Fruit fly (Drosophila melanogaster) whole organism, adult: ENCODE data around the gene Cog4.

Source experiments
- CG11617 ChIP-seq: fragments of 200-800 bp; sonication (Bioruptor generic); optimal IDR thresholded peaks from 2 replicates; lab custom pipeline; 2017; ENCODE audit warnings: mild to moderate bottlenecking, missing biosample characterization, missing genetic modification reagents, missing genetic modification characterization
- CG12768 ChIP-seq: fragments of 200-800 bp; sonication (Bioruptor generic); optimal IDR thresholded peaks from 2 replicates; lab custom pipeline; 2017; ENCODE audit warnings: missing biosample characterization, missing genetic modification characterization, mild to moderate bottlenecking, moderate library complexity, missing genetic modification reagents
- CG14711 ChIP-seq: fragments of 200-800 bp; sonication (Bioruptor generic); optimal IDR thresholded peaks from 2 replicates; lab custom pipeline; 2018; ENCODE audit warnings: missing biosample characterization, mild to moderate bottlenecking, missing genetic modification characterization, moderate library complexity
- CG1620 ChIP-seq: fragments of 200-800 bp; sonication (Bioruptor generic); optimal IDR thresholded peaks from 2 replicates; lab custom pipeline; 2016; ENCODE audit warnings: missing biosample characterization, missing genetic modification characterization
- CG33017 ChIP-seq: fragments of 200-800 bp; sonication (Bioruptor generic); optimal IDR thresholded peaks from 2 replicates; lab custom pipeline; 2018; ENCODE audit warnings: missing biosample characterization, mild to moderate bottlenecking, missing genetic modification characterization, moderate library complexity
- CG5204 ChIP-seq: fragments of 200-800 bp; sonication (Bioruptor generic); optimal IDR thresholded peaks from 2 replicates; lab custom pipeline; 2016; ENCODE audit warnings: missing biosample characterization, missing genetic modification characterization
- CG7045 ChIP-seq: fragments of 200-800 bp; sonication (Bioruptor generic); optimal IDR thresholded peaks from 2 replicates; lab custom pipeline; 2017; ENCODE audit warnings: missing biosample characterization, mild to moderate bottlenecking, missing genetic modification characterization
- CG7101 ChIP-seq: fragments of 200-800 bp; sonication (Bioruptor generic); optimal IDR thresholded peaks from 2 replicates; lab custom pipeline; 2018; ENCODE audit warnings: missing biosample characterization, mild to moderate bottlenecking, missing genetic modification characterization, moderate library complexity
- Clk ChIP-seq: fragments of 200-800 bp; sonication (Bioruptor generic); optimal IDR thresholded peaks from 2 replicates; lab custom pipeline; 2017; ENCODE audit warnings: missing biosample characterization, missing genetic modification characterization
- Hr96 ChIP-seq: fragments of 200-800 bp; sonication (Bioruptor generic); optimal IDR thresholded peaks from 2 replicates; lab custom pipeline; 2016; ENCODE audit warnings: missing biosample characterization, missing genetic modification characterization
- Mnt ChIP-seq: fragments of 200-800 bp; sonication (Bioruptor generic); optimal IDR thresholded peaks from 2 replicates; lab custom pipeline; 2016; ENCODE audit warnings: missing biosample characterization, mild to moderate bottlenecking, missing genetic modification characterization
- bab1 ChIP-seq: fragments of 200-800 bp; sonication (Bioruptor generic); optimal IDR thresholded peaks from 3 replicates; lab custom pipeline; 2019; ENCODE audit warnings: missing biosample characterization, mild to moderate bottlenecking, missing genetic modification characterization, moderate library complexity
- cic ChIP-seq: fragments of 200-800 bp; sonication (Bioruptor generic); optimal IDR thresholded peaks from 2 replicates; lab custom pipeline; 2017; ENCODE audit warnings: missing biosample characterization, mild to moderate bottlenecking, missing genetic modification characterization, moderate library complexity
- cnc ChIP-seq, 2 experiments: fragments of >200 bp; optimal IDR thresholded peaks; 2 replicates each; lab custom pipeline; 2017
- ovo ChIP-seq: fragments of 200-800 bp; sonication (Bioruptor generic); optimal IDR thresholded peaks from 2 replicates; lab custom pipeline; 2016; ENCODE audit warnings: missing biosample characterization, missing genetic modification characterization
- pad ChIP-seq: fragments of 200-800 bp; sonication (Bioruptor generic); optimal IDR thresholded peaks from 3 replicates; lab custom pipeline; 2017; ENCODE audit warnings: missing biosample characterization, missing genetic modification characterization, mild to moderate bottlenecking, moderate library complexity, missing genetic modification reagents
- tj ChIP-seq: fragments of 200-800 bp; sonication (Bioruptor generic); optimal IDR thresholded peaks from 3 replicates; lab custom pipeline; 2017; ENCODE audit warnings: missing biosample characterization, mild to moderate bottlenecking, missing genetic modification characterization, moderate library complexity

Gene Cog4

DNA sequence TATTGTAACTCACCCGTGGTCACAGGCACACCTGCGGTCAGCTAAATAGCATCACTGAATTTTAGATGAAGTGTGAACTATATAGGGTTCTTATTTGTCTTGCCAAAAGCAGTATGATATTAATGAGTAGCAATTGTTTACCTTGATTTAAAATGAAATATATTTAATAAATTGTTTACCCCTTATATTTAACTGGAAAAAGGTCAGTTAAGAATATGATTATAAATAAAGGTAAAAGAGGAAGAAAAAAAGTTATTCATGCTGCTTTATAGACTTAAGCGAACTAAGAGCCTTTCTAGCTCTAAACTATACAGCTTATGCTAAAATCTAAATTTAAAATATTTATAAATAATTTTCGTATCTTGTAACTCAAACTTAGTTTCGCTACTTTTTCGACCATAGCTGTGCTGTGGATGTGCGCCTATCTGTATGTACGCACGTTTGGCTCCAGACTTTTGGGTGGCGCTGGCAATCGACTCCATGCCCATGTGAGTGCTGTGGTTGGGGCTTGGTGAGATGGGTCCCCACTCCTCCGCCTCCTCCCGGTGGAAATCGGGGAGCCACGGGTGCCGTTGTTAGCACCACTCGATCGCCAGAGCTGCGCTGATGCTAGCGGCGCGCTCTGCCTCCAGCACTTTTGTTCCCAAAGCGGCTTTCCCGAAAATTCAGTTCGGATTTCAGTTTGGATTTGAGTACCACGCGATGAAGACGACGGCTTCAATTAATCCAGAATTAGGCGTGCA, 46.2 kb downstream of the Cog4 start, which contains the start of gene loh:
TSS of gene loh (plus strand) at position 487 of the 743 bp plus-strand sequence.
- TF ChIP-seq CG12768 (no peak), cnc (optimal IDR thresholded peaks at IDR 0.05; lab: Kevin White, UChicago) (no peak), CG33017 (tag; lab: Kevin White, UChicago) (no peak), CG11617 (GFP tag; lab: Kevin White, UChicago) (no peak), Hr96 (GFP tag; lab: Kevin White, UChicago) (no peak), Clk (GFP tag; lab: Kevin White, UChicago) (no peak), Mnt (GFP tag; lab: Kevin White, UChicago) (no peak), cic (no peak), tj (GFP tag; lab: Kevin White, UChicago) (no peak), CG7101 (tag; lab: Kevin White, UChicago) (no peak), ovo (GFP tag; lab: Kevin White, UChicago) (no peak), CG7045 (no peak), CG14711 (tag; lab: Kevin White, UChicago) (no peak), CG5204 (no peak), CG1620 (GFP tag; lab: Kevin White, UChicago) (no peak), pad (GFP tag; lab: Kevin White, UChicago) (no peak), bab1 (GFP tag; lab: Kevin White, UChicago) (no peak)

DNA sequence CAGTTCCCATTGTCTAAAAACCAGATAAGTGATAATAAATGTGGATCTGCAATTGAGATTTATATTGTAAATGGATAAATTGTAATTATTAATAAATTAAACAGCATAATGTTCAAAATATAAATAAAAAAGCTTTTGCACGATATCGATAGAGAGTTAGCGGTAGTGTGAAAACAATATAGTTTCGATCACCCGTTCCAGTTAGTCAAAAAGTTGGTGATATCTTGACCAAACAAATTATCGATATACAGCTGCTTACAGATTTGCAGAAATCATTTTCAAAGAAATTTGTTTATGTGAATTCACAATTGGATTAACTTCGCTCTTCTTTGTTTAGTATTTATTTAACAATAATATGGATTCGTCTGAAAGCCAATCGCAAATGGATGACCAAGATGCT, 49.2 kb downstream of the Cog4 start, which contains the start of gene Nse4:
TSS of gene Nse4 (plus strand) at position 267 of the 400 bp plus-strand sequence.
- TF ChIP-seq CG33017 (tag; lab: Kevin White, UChicago) (no peak), cnc (optimal IDR thresholded peaks at IDR 0.05; lab: Kevin White, UChicago) (no peak), Mnt (GFP tag; lab: Kevin White, UChicago) (no peak), CG1620 (GFP tag; lab: Kevin White, UChicago) (no peak), CG14711 (tag; lab: Kevin White, UChicago) (no peak)

DNA sequence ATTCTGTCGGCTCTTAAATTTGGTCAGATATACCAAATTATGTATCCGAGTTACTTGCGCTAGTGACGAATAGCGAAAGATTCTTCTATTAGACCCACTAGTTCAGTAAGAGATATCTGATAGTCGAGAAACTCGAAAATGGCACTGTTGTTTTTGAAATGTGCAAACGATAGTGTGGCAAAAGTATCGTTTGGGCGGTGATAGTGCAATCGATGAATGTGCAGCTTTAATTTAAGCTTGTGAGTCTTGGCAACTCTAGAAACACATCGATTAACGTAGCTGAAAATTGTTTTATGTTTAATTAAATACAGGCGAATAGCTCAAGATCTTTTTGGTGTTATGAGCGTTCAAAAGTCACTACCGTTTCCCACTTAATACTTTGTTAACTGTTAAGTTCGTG, 51.1 kb downstream of the Cog4 start, which contains the start of gene STUB1:
TSS of gene STUB1 (plus strand) at position 232 of the 400 bp plus-strand sequence.
- TF ChIP-seq Clk (GFP tag; lab: Kevin White, UChicago) = no peak
- TF ChIP-seq bab1 (GFP tag; lab: Kevin White, UChicago) = peak; percentile 71
- peak; percentile 95 for TF ChIP-seq CG14711 (tag; lab: Kevin White, UChicago)

DNA sequence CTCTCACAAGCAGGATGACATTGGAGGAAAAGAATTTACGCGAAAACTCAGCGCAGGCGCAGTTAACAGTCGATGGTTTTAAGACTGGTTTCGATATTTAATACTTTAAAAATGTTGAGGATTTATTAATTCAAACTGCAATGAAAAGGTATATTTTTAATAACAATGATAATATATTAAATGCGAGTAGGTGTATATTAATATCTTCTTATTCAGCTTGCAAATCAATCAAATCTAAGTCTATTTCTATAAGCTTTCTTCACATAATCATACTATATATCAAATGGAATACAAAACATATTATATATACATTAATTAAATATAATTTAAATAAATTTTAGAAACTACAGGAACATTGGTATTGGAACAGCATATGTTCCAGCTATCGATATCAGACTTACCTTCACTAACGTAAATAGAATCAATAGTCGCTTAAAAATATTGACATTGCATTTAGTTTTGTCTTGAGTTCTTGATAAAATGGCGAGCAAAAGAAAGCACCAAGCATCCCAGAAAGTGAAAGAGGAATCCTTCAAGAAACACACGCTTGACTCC, 52.7 kb downstream of the Cog4 start, which contains the start of the genes TBC1D16 and holn1:
TSS of gene TBC1D16 (minus strand) at position 51 of the 555 bp plus-strand sequence.
TSS of gene holn1 (plus strand) at position 390 of the 555 bp plus-strand sequence.
- peak; percentile 35 for TF ChIP-seq CG7101 (tag; lab: Kevin White, UChicago)
- peak; percentile 21 for TF ChIP-seq CG14711 (tag; lab: Kevin White, UChicago)
- TF ChIP-seq Hr96 (GFP tag; lab: Kevin White, UChicago) = no peak
